Fruit fly (Drosophila melanogaster): ENCODE measurements around the gene CG11619.

Gene CG11619

dm6 chr3L:19018440-19018839 is 30.3 kb upstream of the CG11619 start (continued):
- no peak for TF ChIP-seq CG7556 (GFP tag; optimal IDR thresholded peaks at IDR 0.05)
- no peak for TF ChIP-seq zfh2 (GFP tag; optimal IDR thresholded peaks at IDR 0.05)
- TF ChIP-seq tll (GFP tag; optimal IDR thresholded peaks at IDR 0.05), result no peak
- no peak for TF ChIP-seq Bgb (GFP tag; IDR thresholded peaks at IDR 0.05; ENCODE audit: partially characterized antibody)
- no peak for TF ChIP-seq CG1233 (GFP tag; optimal IDR thresholded peaks at IDR 0.05)
- TF ChIP-seq CG31441 (GFP tag; IDR thresholded peaks at IDR 0.05), result 0 out of 2 replicates have a peak, but pooled peaks have one; percentile 22
- TF ChIP-seq CG2120 (GFP tag; optimal IDR thresholded peaks at IDR 0.05), result no peak
- TF ChIP-seq CG18011 (GFP tag; optimal IDR thresholded peaks at IDR 0.05), result no peak
- TF ChIP-seq peb (GFP tag; IDR thresholded peaks at IDR 0.05), result no peak
- TF ChIP-seq zfh1 (GFP tag; IDR thresholded peaks at IDR 0.05), result 0 out of 3 replicates have a peak, but pooled peaks have one; percentile 12
- no peak for TF ChIP-seq ATbp (GFP tag; optimal IDR thresholded peaks at IDR 0.05)
- TF ChIP-seq CG8765 (GFP tag; IDR thresholded peaks at IDR 0.05), result no peak
- TF ChIP-seq maf-S (GFP tag; optimal IDR thresholded peaks at IDR 0.05), result no peak
- no peak for TF ChIP-seq pum (GFP tag; optimal IDR thresholded peaks at IDR 0.05)
- TF ChIP-seq CG17912 (GFP tag; optimal IDR thresholded peaks at IDR 0.05), result no peak
- peak; percentile 23; the same call in 1 of the 2 replicates for TF ChIP-seq lmd (GFP tag; IDR thresholded peaks at IDR 0.05)
- no peak for TF ChIP-seq Sry-δ (GFP tag; optimal IDR thresholded peaks at IDR 0.05)
- no peak for TF ChIP-seq fd96Cb (tag; optimal IDR thresholded peaks at IDR 0.05)
- TF ChIP-seq Doc3 (GFP tag; IDR thresholded peaks at IDR 0.05; ENCODE audit: partially characterized antibody), result no peak
- no peak for TF ChIP-seq Camta (GFP tag; optimal IDR thresholded peaks at IDR 0.05)
- TF ChIP-seq CG2712 (tag; optimal IDR thresholded peaks at IDR 0.05), result no peak
- no peak for TF ChIP-seq sisA (GFP tag; IDR thresholded peaks at IDR 0.05)
- no peak for TF ChIP-seq bbx (GFP tag; IDR thresholded peaks at IDR 0.05; ENCODE audit: partially characterized antibody)
- TF ChIP-seq trh (GFP tag; optimal IDR thresholded peaks at IDR 0.05), result no peak
- no peak for TF ChIP-seq E2f2 (GFP tag; IDR thresholded peaks at IDR 0.05)
- TF ChIP-seq CG10431 (GFP tag; optimal IDR thresholded peaks at IDR 0.05), result no peak
- TF ChIP-seq sug (tag; optimal IDR thresholded peaks at IDR 0.05), result no peak
- TF ChIP-seq ranshi (GFP tag; IDR thresholded peaks at IDR 0.05), result peak; percentile 23; the same call in 1 of the 2 replicates
- no peak for TF ChIP-seq Usf (GFP tag; optimal IDR thresholded peaks at IDR 0.05)
- no peak for TF ChIP-seq zen2 (GFP tag; IDR thresholded peaks at IDR 0.05; ENCODE audit: partially characterized antibody)
- TF ChIP-seq pfk (GFP tag; optimal IDR thresholded peaks at IDR 0.05), result no peak
- TF ChIP-seq Bdp1 (GFP tag; optimal IDR thresholded peaks at IDR 0.05), result no peak
- no peak for TF ChIP-seq Hmr (GFP tag; optimal IDR thresholded peaks at IDR 0.05)
- no peak for TF ChIP-seq stwl (tag; optimal IDR thresholded peaks at IDR 0.05)
- peak; percentile 51; the same call in 1 of the 2 replicates for TF ChIP-seq CG32532 (GFP tag; IDR thresholded peaks at IDR 0.05)
- TF ChIP-seq disco-r (GFP tag; optimal IDR thresholded peaks at IDR 0.05), result no peak
- TF ChIP-seq pita (GFP tag; optimal IDR thresholded peaks at IDR 0.05), result no peak
- no peak for TF ChIP-seq crp (GFP tag; optimal IDR thresholded peaks at IDR 0.05)
- no peak for TF ChIP-seq Sin3A (optimal IDR thresholded peaks at IDR 0.05)
- TF ChIP-seq Lim3 (GFP tag; IDR thresholded peaks at IDR 0.05), result no peak
- 0 out of 2 replicates have a peak, but pooled peaks have one; percentile 5 for TF ChIP-seq Oaz (GFP tag; IDR thresholded peaks at IDR 0.05)
- TF ChIP-seq Asciz (GFP tag; optimal IDR thresholded peaks at IDR 0.05), result no peak
- TF ChIP-seq eve (GFP tag; optimal IDR thresholded peaks at IDR 0.05), result no peak
- TF ChIP-seq Fer1 (GFP tag; optimal IDR thresholded peaks at IDR 0.05), result no peak
- no peak for TF ChIP-seq gsb (GFP tag; IDR thresholded peaks at IDR 0.05)
- peak; percentile 51 for TF ChIP-seq vvl (GFP tag; IDR thresholded peaks at IDR 0.05)
- no peak for TF ChIP-seq ham (GFP tag; IDR thresholded peaks at IDR 0.05)
- TF ChIP-seq CG2116 (GFP tag; optimal IDR thresholded peaks at IDR 0.05), result no peak
- no peak for TF ChIP-seq CG9727 (GFP tag; optimal IDR thresholded peaks at IDR 0.05)
- TF ChIP-seq Stat92E (GFP tag; optimal IDR thresholded peaks at IDR 0.05), result no peak
- no peak for TF ChIP-seq Oli (tag; optimal IDR thresholded peaks at IDR 0.05)
